Fruit fly (Drosophila melanogaster): ENCODE measurements around the gene CG34280.

- TF ChIP-seq dysf (GFP tag; IDR thresholded peaks at IDR 0.05) (no peak), CG33557 (GFP tag; optimal IDR thresholded peaks at IDR 0.05) (no peak), CG4707 (GFP tag; optimal IDR thresholded peaks at IDR 0.05) (no peak), lbe (GFP tag; optimal IDR thresholded peaks at IDR 0.05) (no peak), Sox100B (GFP tag; optimal IDR thresholded peaks at IDR 0.05) (no peak), CG16779 (GFP tag; IDR thresholded peaks at IDR 0.05) (no peak), ro (GFP tag; IDR thresholded peaks at IDR 0.05) (no peak), ttk (GFP tag; IDR thresholded peaks at IDR 0.05) (no peak), CG8281 (tag; optimal IDR thresholded peaks at IDR 0.05) (no peak), yki (optimal IDR thresholded peaks at IDR 0.05) (no peak)
These were observed 9.1 kb upstream of the CG34280 start, which contains the start of gene CG42821 for dm6 chr3R:17412458-17413127.
